Fruit fly (Drosophila melanogaster): ENCODE results near the gene Or2a.

Gene Or2a

dm6 chrX:2262511-2262910 lies 16.5 kb downstream of the Or2a start, which contains the start of the genes temp and CG3071 (continued):
- TF ChIP-seq CG3163 (GFP tag; optimal IDR thresholded peaks at IDR 0.05) (peak; percentile 37), Gug (GFP tag; IDR thresholded peaks at IDR 0.05) (peak; percentile 54; the same call in 2 of the 4 replicates), CG1792 (GFP tag; optimal IDR thresholded peaks at IDR 0.05) (no peak), Jarid2 (GFP tag; optimal IDR thresholded peaks at IDR 0.05) (no peak), CG5245 (GFP tag; optimal IDR thresholded peaks at IDR 0.05) (no peak), Side (GFP tag; optimal IDR thresholded peaks at IDR 0.05) (peak; percentile 49), fd64A (GFP tag; optimal IDR thresholded peaks at IDR 0.05) (no peak), Hsf (GFP tag; optimal IDR thresholded peaks at IDR 0.05) (peak; percentile 76), CG30020 (tag; optimal IDR thresholded peaks at IDR 0.05) (peak; percentile 66), CG12942 (GFP tag; optimal IDR thresholded peaks at IDR 0.05) (peak; percentile 50), H2.0 (GFP tag; IDR thresholded peaks at IDR 0.05) (no peak; the same call in 1 of the 2 replicates), CTCF (GFP tag; optimal IDR thresholded peaks at IDR 0.05) (no peak), cas (GFP tag; IDR thresholded peaks at IDR 0.05) (no peak), Xbp1 (GFP tag; optimal IDR thresholded peaks at IDR 0.05) (peak; percentile 74), Six4 (GFP tag; optimal IDR thresholded peaks at IDR 0.05) (no peak), CG4404 (GFP tag; IDR thresholded peaks at IDR 0.05) (peak; percentile 66), CG43689 (GFP tag; IDR thresholded peaks at IDR 0.05) (no peak), gsb-n (tag; optimal IDR thresholded peaks at IDR 0.05) (peak; percentile 30), Bgb (GFP tag; IDR thresholded peaks at IDR 0.05; ENCODE audit: partially characterized antibody) (no peak), CG10366 (GFP tag; IDR thresholded peaks at IDR 0.05) (peak; percentile 14; the same call in 1 of the 2 replicates), C15 (GFP tag; IDR thresholded peaks at IDR 0.05) (no peak), Ada2b (GFP tag; IDR thresholded peaks at IDR 0.05) (no peak), vnd (GFP tag; IDR thresholded peaks at IDR 0.05; ENCODE audit: partially characterized antibody) (no peak), Aef1 (GFP tag; IDR thresholded peaks at IDR 0.05) (0 out of 3 replicates have a peak, but pooled peaks have one; percentile 19), Dip2 (GFP tag; IDR thresholded peaks at IDR 0.05) (no peak), CG16815 (GFP tag; optimal IDR thresholded peaks at IDR 0.05) (peak; percentile 65), GATAe (GFP tag; conservative IDR thresholded peaks at IDR 0.05) (no peak), CG1529 (GFP tag; optimal IDR thresholded peaks at IDR 0.05) (peak; percentile 4), CG4617 (GFP tag; optimal IDR thresholded peaks at IDR 0.05; ENCODE audit: borderline replicate concordance) (peak; percentile 46), Adf1 (GFP tag; IDR thresholded peaks at IDR 0.05) (0 out of 2 replicates have a peak, but pooled peaks have one; percentile 25), pum (GFP tag; optimal IDR thresholded peaks at IDR 0.05) (peak; percentile 69), CG34376 (GFP tag; optimal IDR thresholded peaks at IDR 0.05) (peak; percentile 64), CG4360 (GFP tag; IDR thresholded peaks at IDR 0.05) (no peak), ken (GFP tag; IDR thresholded peaks at IDR 0.05) (no peak; the same call in 2 of the 3 replicates), CG7271 (tag; optimal IDR thresholded peaks at IDR 0.05) (no peak), Mes4 (GFP tag; optimal IDR thresholded peaks at IDR 0.05) (peak; percentile 45), CG7987 (GFP tag; optimal IDR thresholded peaks at IDR 0.05) (no peak), insv (GFP tag; optimal IDR thresholded peaks at IDR 0.05) (peak in 1 of 2 experiments; percentile 43), ase (GFP tag; IDR thresholded peaks at IDR 0.05) (no peak), CG8478 (optimal IDR thresholded peaks at IDR 0.05) (no peak), MBD-R2 (GFP tag; IDR thresholded peaks at IDR 0.05) (peak; percentile 76), caup (GFP tag; optimal IDR thresholded peaks at IDR 0.05; ENCODE audit: severe bottlenecking) (peak; percentile 25), Lpt (GFP tag; optimal IDR thresholded peaks at IDR 0.05) (no peak), unpg (GFP tag; optimal IDR thresholded peaks at IDR 0.05) (peak; percentile 43), CG11456 (GFP tag; IDR thresholded peaks at IDR 0.05) (0 out of 3 replicates have a peak, but pooled peaks have one; percentile 49), repo (GFP tag; optimal IDR thresholded peaks at IDR 0.05) (no peak), lola (GFP tag; optimal IDR thresholded peaks at IDR 0.05) (peak in 1 of 3 experiments; percentile 70), CG10979 (tag; optimal IDR thresholded peaks at IDR 0.05) (peak; percentile 55), CG9609 (GFP tag; optimal IDR thresholded peaks at IDR 0.05) (peak; percentile 58), ttk (GFP tag; IDR thresholded peaks at IDR 0.05) (no peak), dm (GFP tag; optimal IDR thresholded peaks at IDR 0.05) (peak; percentile 97), HLH3B (GFP tag; IDR thresholded peaks at IDR 0.05) (no peak), p53 (GFP tag; optimal IDR thresholded peaks at IDR 0.05) (peak; percentile 20)
